Worm (Caenorhabditis elegans): ENCODE data around the gene msa-1.

DNA sequence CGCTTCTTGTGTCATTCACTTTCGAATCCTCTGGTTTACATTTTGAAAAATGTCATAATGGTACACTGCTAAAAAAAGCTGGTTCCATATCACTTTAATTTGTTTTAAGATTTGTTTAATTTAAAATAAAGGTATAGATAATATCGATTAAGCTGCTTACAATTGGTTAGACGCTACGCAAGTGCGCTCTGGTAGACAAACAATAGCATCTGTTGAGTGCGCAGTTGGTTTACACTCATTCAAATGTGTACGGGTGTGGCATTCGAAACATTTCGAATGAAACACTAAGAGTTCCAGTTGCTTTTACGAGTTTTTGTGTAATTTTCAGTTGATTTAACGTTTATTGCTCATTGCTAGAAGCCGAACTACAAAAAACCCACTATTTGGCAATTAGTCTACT is 19.1 kb downstream of the msa-1 start:
- TF ChIP-seq Y22D7AL.16 (tag; optimal IDR thresholded peaks at IDR 0.05): no peak
- no peak for TF ChIP-seq F13H6.1 (tag; optimal IDR thresholded peaks at IDR 0.05)
- no peak for TF ChIP-seq ceh-45 (GFP tag; IDR thresholded peaks at IDR 0.05)
- peak; percentile 40 for TF ChIP-seq ceh-48 (tag; optimal IDR thresholded peaks at IDR 0.05)
- TF ChIP-seq pat-9 (tag; optimal IDR thresholded peaks at IDR 0.05): peak; percentile 15
- no peak for TF ChIP-seq syd-9 (tag; optimal IDR thresholded peaks at IDR 0.05)
- no peak for TF ChIP-seq fkh-6 (tag; optimal IDR thresholded peaks at IDR 0.05)
- no peak for TF ChIP-seq unc-86 (tag; optimal IDR thresholded peaks at IDR 0.05)
